Fruit fly (Drosophila melanogaster) whole organism, embryonic: Measurements from ENCODE around the gene CG9132.

Experiments
- Bteb2 ChIP-seq: fragments of 200-800 bp; sonication (Bioruptor generic); optimal IDR thresholded peaks from 2 replicates; lab custom pipeline; 2016; ENCODE audit warnings: missing biosample characterization, missing genetic modification characterization
- CG10543 ChIP-seq: fragments of 200-800 bp; sonication (Bioruptor generic); optimal IDR thresholded peaks from 3 replicates; lab custom pipeline; 2017; ENCODE audit warnings: missing biosample characterization, mild to moderate bottlenecking, missing genetic modification characterization, moderate library complexity
- CG12659 ChIP-seq: fragments of 200-800 bp; sonication (Bioruptor generic); optimal IDR thresholded peaks from 3 replicates; lab custom pipeline; 2017; ENCODE audit warnings: mild to moderate bottlenecking, missing biosample characterization, missing genetic modification reagents, missing genetic modification characterization
- CG12769 ChIP-seq: fragments of 200-800 bp; sonication (Bioruptor generic); optimal IDR thresholded peaks from 2 replicates; lab custom pipeline; 2019; ENCODE audit warnings: missing biosample characterization, mild to moderate bottlenecking, missing genetic modification characterization, moderate library complexity
- CG12942 ChIP-seq: fragments of 200-800 bp; sonication (Bioruptor generic); optimal IDR thresholded peaks from 3 replicates; lab custom pipeline; 2016; ENCODE audit warnings: missing biosample characterization, missing genetic modification characterization
- CG14860 ChIP-seq: fragments of 200-800 bp; sonication (Bioruptor generic); IDR thresholded peaks from 3 replicates; pipeline ENCODE4 v1.3.6; 2022; ENCODE audit warnings: missing biosample characterization, missing genetic modification characterization; ENCODE audit not compliant: partially characterized antibody
- CG17612 ChIP-seq: fragments of 200-800 bp; sonication (Bioruptor generic); IDR thresholded peaks from 2 replicates; pipeline ENCODE4 v1.3.6; 2022; ENCODE audit warnings: missing biosample characterization, missing genetic modification characterization
- CG1792 ChIP-seq: fragments of 200-800 bp; sonication (Bioruptor generic); optimal IDR thresholded peaks from 2 replicates; lab custom pipeline; 2016; ENCODE audit warnings: missing biosample characterization, missing genetic modification characterization
- CG2678 ChIP-seq: fragments of 200-800 bp; sonication (Bioruptor generic); optimal IDR thresholded peaks from 3 replicates; lab custom pipeline; 2019; ENCODE audit warnings: missing biosample characterization, mild to moderate bottlenecking, missing genetic modification characterization, moderate library complexity
- CG2712 ChIP-seq: fragments of 200-800 bp; optimal IDR thresholded peaks from 3 replicates; lab custom pipeline; 2019; ENCODE audit warnings: missing biosample characterization, mild to moderate bottlenecking, missing genetic modification characterization, moderate library complexity
- CG32532 ChIP-seq: fragments of 200-800 bp; sonication (Bioruptor generic); IDR thresholded peaks from 2 replicates; pipeline ENCODE4 v1.3.6; 2022; ENCODE audit warnings: missing biosample characterization, missing genetic modification characterization
- CG3281 ChIP-seq: fragments of 200-800 bp; sonication (Bioruptor generic); optimal IDR thresholded peaks from 3 replicates; lab custom pipeline; 2017; ENCODE audit warnings: missing biosample characterization, mild to moderate bottlenecking, missing genetic modification characterization
- CG3407 ChIP-seq: fragments of 200-800 bp; sonication (Bioruptor generic); optimal IDR thresholded peaks from 2 replicates; lab custom pipeline; 2018; ENCODE audit warnings: missing biosample characterization, mild to moderate bottlenecking, missing genetic modification characterization
- CG42726 ChIP-seq: fragments of 200-800 bp; sonication (Bioruptor generic); IDR thresholded peaks from 2 replicates; pipeline ENCODE4 v1.3.6; 2022; ENCODE audit warnings: missing biosample characterization, missing genetic modification characterization; ENCODE audit not compliant: partially characterized antibody
- CG6654 ChIP-seq: fragments of 200-800 bp; sonication (Bioruptor generic); optimal IDR thresholded peaks from 2 replicates; lab custom pipeline; 2017; ENCODE audit warnings: missing biosample characterization, mild to moderate bottlenecking, missing genetic modification characterization
- CG6689 ChIP-seq: fragments of 200-800 bp; sonication (Bioruptor generic); IDR thresholded peaks from 2 replicates; pipeline ENCODE4 v1.3.6; 2022; ENCODE audit warnings: missing biosample characterization, missing genetic modification characterization
- CG6765 ChIP-seq: fragments of 200-800 bp; sonication (Bioruptor generic); optimal IDR thresholded peaks from 3 replicates; lab custom pipeline; 2017; ENCODE audit warnings: missing biosample characterization, mild to moderate bottlenecking, missing genetic modification characterization
- CG6813 ChIP-seq: fragments of 200-800 bp; sonication (Bioruptor generic); optimal IDR thresholded peaks from 2 replicates; lab custom pipeline; 2017; ENCODE audit warnings: missing biosample characterization, missing genetic modification characterization, mild to moderate bottlenecking, moderate library complexity, missing genetic modification reagents
- CG7357 ChIP-seq: fragments of 200-800 bp; sonication (Bioruptor generic); IDR thresholded peaks from 3 replicates; pipeline ENCODE4 v1.3.6; 2022; ENCODE audit warnings: missing biosample characterization, missing genetic modification characterization
- CoRest ChIP-seq: fragments of 200-800 bp; sonication (Bioruptor generic); optimal IDR thresholded peaks from 3 replicates; lab custom pipeline; 2018; ENCODE audit warnings: missing biosample characterization, mild to moderate bottlenecking, missing genetic modification characterization, moderate library complexity
- Ets65A ChIP-seq: fragments of 200-800 bp; sonication (Bioruptor generic); peaks from one replicate; lab custom pipeline; 2016; ENCODE audit warnings: missing biosample characterization, missing genetic modification characterization
- HmgZ ChIP-seq: fragments of 200-800 bp; sonication (Bioruptor generic); optimal IDR thresholded peaks from 2 replicates; lab custom pipeline; 2018; ENCODE audit warnings: missing biosample characterization, mild to moderate bottlenecking, missing genetic modification characterization
- Hr3 ChIP-seq: fragments of 200-800 bp; sonication (Bioruptor generic); optimal IDR thresholded peaks from 3 replicates; lab custom pipeline; 2016; ENCODE audit warnings: missing biosample characterization, missing genetic modification characterization
- Meics ChIP-seq: fragments of 200-800 bp; sonication (Bioruptor generic); optimal IDR thresholded peaks from 2 replicates; lab custom pipeline; 2017; ENCODE audit warnings: missing biosample characterization, mild to moderate bottlenecking, missing genetic modification characterization
- Nf-YB ChIP-seq: fragments of 200-800 bp; sonication (Bioruptor generic); optimal IDR thresholded peaks from 3 replicates; lab custom pipeline; 2019; ENCODE audit warnings: missing biosample characterization, mild to moderate bottlenecking, missing genetic modification characterization, moderate library complexity
- PHDP ChIP-seq: fragments of 200-800 bp; sonication (Bioruptor generic); optimal IDR thresholded peaks from 3 replicates; lab custom pipeline; 2018; ENCODE audit warnings: missing biosample characterization, mild to moderate bottlenecking, missing genetic modification characterization, moderate library complexity
- Ptx1 ChIP-seq: fragments of 200-800 bp; sonication (Bioruptor generic); IDR thresholded peaks from 2 replicates; pipeline ENCODE4 v1.3.6; 2022; ENCODE audit warnings: missing biosample characterization, missing genetic modification characterization
- Sox102F ChIP-seq: fragments of 200-800 bp; sonication (Bioruptor generic); optimal IDR thresholded peaks from 2 replicates; lab custom pipeline; 2018; ENCODE audit warnings: missing biosample characterization, mild to moderate bottlenecking, missing genetic modification characterization, moderate library complexity
- Xrp1 ChIP-seq: fragments of 200-800 bp; sonication (Bioruptor generic); IDR thresholded peaks from 2 replicates; pipeline ENCODE4 v1.3.6; 2022; ENCODE audit warnings: missing biosample characterization, missing genetic modification characterization
- ab ChIP-seq: fragments of 200-800 bp; sonication (Bioruptor generic); optimal IDR thresholded peaks from 2 replicates; lab custom pipeline; 2016; ENCODE audit warnings: missing biosample characterization, missing genetic modification characterization
- az2 ChIP-seq: fragments of 200-800 bp; sonication (Bioruptor generic); optimal IDR thresholded peaks from 3 replicates; lab custom pipeline; 2016; ENCODE audit warnings: missing biosample characterization, missing genetic modification characterization
- bcd ChIP-seq: fragments of 200-800 bp; sonication (Bioruptor generic); optimal IDR thresholded peaks from 2 replicates; lab custom pipeline; 2017; ENCODE audit warnings: missing biosample characterization, mild to moderate bottlenecking, missing genetic modification characterization
- crp ChIP-seq, 2 experiments: fragments of 200-800 bp; sonication (Bioruptor generic); optimal IDR thresholded peaks; 2 replicates in 1 of 2; 3 replicates in 1 of 2; lab custom pipeline; 2017; ENCODE audit warnings: missing biosample characterization in 2 of 2, missing genetic modification characterization in 2 of 2, mild to moderate bottlenecking in 1 of 2, moderate library complexity in 1 of 2
- dm ChIP-seq: fragments of 200-800 bp; sonication (Bioruptor generic); optimal IDR thresholded peaks from 3 replicates; lab custom pipeline; 2016; ENCODE audit warnings: missing biosample characterization, missing genetic modification characterization
- dpn ChIP-seq, 2 experiments: fragments of 200-800 bp; sonication (Bioruptor generic); optimal IDR thresholded peaks; 3 replicates each; lab custom pipeline; 2016; ENCODE audit warnings: missing biosample characterization in 2 of 2, missing genetic modification characterization in 2 of 2
- dysf ChIP-seq: fragments of 200-800 bp; sonication (Bioruptor generic); IDR thresholded peaks from 3 replicates; pipeline ENCODE4 v1.3.6; 2022; ENCODE audit warnings: missing biosample characterization, missing genetic modification characterization
- esg ChIP-seq: fragments of 200-800 bp; sonication (Bioruptor generic); conservative IDR thresholded peaks from 2 replicates; pipeline ENCODE4 v1.3.6; 2022; ENCODE audit warnings: missing biosample characterization, missing genetic modification characterization
- gcm ChIP-seq: fragments of 200-800 bp; sonication (Bioruptor generic); optimal IDR thresholded peaks from 2 replicates; lab custom pipeline; 2019; ENCODE audit warnings: missing biosample characterization, mild to moderate bottlenecking, missing genetic modification characterization, moderate library complexity
- h ChIP-seq: fragments of >200 bp; optimal IDR thresholded peaks from 2 replicates; lab custom pipeline; 2017
- jumu ChIP-seq: fragments of 200-800 bp; sonication (Bioruptor generic); optimal IDR thresholded peaks from 3 replicates; lab custom pipeline; 2016; ENCODE audit warnings: missing biosample characterization, missing genetic modification characterization
- lmd ChIP-seq: fragments of 200-800 bp; sonication (Bioruptor generic); IDR thresholded peaks from 2 replicates; pipeline ENCODE4 v1.3.6; 2022; ENCODE audit warnings: missing biosample characterization, missing genetic modification characterization
- row ChIP-seq: fragments of 200-800 bp; sonication (Bioruptor generic); IDR thresholded peaks from 3 replicates; pipeline ENCODE4 v1.3.6; 2022; ENCODE audit warnings: missing biosample characterization, missing genetic modification characterization
- scrt ChIP-seq: fragments of 200-800 bp; sonication (Bioruptor generic); optimal IDR thresholded peaks from 2 replicates; lab custom pipeline; 2018; ENCODE audit warnings: missing biosample characterization, mild to moderate bottlenecking, missing genetic modification characterization, moderate library complexity
- seq ChIP-seq: fragments of 200-800 bp; sonication (Bioruptor generic); IDR thresholded peaks from 2 replicates; pipeline ENCODE4 v1.3.6; 2022; ENCODE audit warnings: missing biosample characterization, missing genetic modification characterization
- slp2 ChIP-seq: fragments of 200-800 bp; sonication (Bioruptor generic); optimal IDR thresholded peaks from 2 replicates; lab custom pipeline; 2016; ENCODE audit warnings: missing biosample characterization, missing genetic modification characterization
- sob ChIP-seq: fragments of 200-800 bp; sonication (Bioruptor generic); IDR thresholded peaks from 2 replicates; pipeline ENCODE4 v1.3.6; 2022; ENCODE audit warnings: missing biosample characterization, missing genetic modification characterization
- tll ChIP-seq, 2 experiments: fragments of 200-800 bp in 1 of 2; fragments of >200 bp in 1 of 2; sonication (Bioruptor generic) in 1 of 2; optimal IDR thresholded peaks; 2 replicates each; lab custom pipeline; 2017 to 2019; ENCODE audit warnings: missing biosample characterization in 2 of 2, missing genetic modification characterization in 2 of 2, mild to moderate bottlenecking in 1 of 2, moderate library complexity in 1 of 2
- ttk ChIP-seq: fragments of 200-800 bp; sonication (Bioruptor generic); IDR thresholded peaks from 2 replicates; pipeline ENCODE4 v2.1.2; 2022; ENCODE audit warnings: missing biosample characterization, missing genetic modification characterization
- twi ChIP-seq: fragments of 200-800 bp; optimal IDR thresholded peaks from 2 replicates; lab custom pipeline; 2019; ENCODE audit warnings: missing biosample characterization, mild to moderate bottlenecking, missing genetic modification characterization, moderate library complexity
- vvl ChIP-seq: fragments of 200-800 bp; sonication (Bioruptor generic); IDR thresholded peaks from 2 replicates; pipeline ENCODE4 v1.3.6; 2022; ENCODE audit warnings: missing biosample characterization, missing genetic modification characterization
- zen ChIP-seq: fragments of 200-800 bp; sonication (Bioruptor generic); optimal IDR thresholded peaks from 3 replicates; lab custom pipeline; 2018; ENCODE audit warnings: missing biosample characterization, mild to moderate bottlenecking, missing genetic modification characterization, moderate library complexity

The CG9132 gene

dm6 chrX:16834259-16834658 lies 33.7 kb upstream of the CG9132 start (continued):
- TF ChIP-seq CG2678 (tag; lab: Kevin White, UChicago): peak; percentile 67
- TF ChIP-seq Bteb2 (GFP tag; lab: Kevin White, UChicago): peak; percentile 39
- TF ChIP-seq scrt: no peak
- TF ChIP-seq CG3407: peak; percentile 8
- peak; percentile 55 for TF ChIP-seq CG6689 (GFP tag; lab: Robert Waterston, UW)
- no peak for TF ChIP-seq h (lab: Kevin White, UChicago)
- peak; percentile 57 for TF ChIP-seq row
- TF ChIP-seq dysf (GFP tag; lab: Robert Waterston, UW): peak; percentile 56; the same call in 1 of the 3 replicates
- TF ChIP-seq slp2 (GFP tag; lab: Kevin White, UChicago): no peak
- TF ChIP-seq CG6765 (GFP tag; lab: Kevin White, UChicago): no peak
- TF ChIP-seq twi: peak; percentile 9
- TF ChIP-seq CG12659: peak; percentile 54
- no peak for TF ChIP-seq CG42726
- TF ChIP-seq CG6654 (GFP tag; lab: Kevin White, UChicago): no peak
- TF ChIP-seq CG32532: peak; percentile 37; the same call in 1 of the 2 replicates
- no peak for TF ChIP-seq zen (tag; lab: Kevin White, UChicago)
- TF ChIP-seq seq (GFP tag; lab: Robert Waterston, UW): 0 out of 2 replicates have a peak, but pooled peaks have one; percentile 17
- peak; percentile 67 for TF ChIP-seq Ptx1
- peak; percentile 41 for TF ChIP-seq lmd
- TF ChIP-seq CG12942 (GFP tag; lab: Kevin White, UChicago): peak; percentile 13
- peak; percentile 29 for TF ChIP-seq CG10543 (GFP tag; lab: Kevin White, UChicago)
- TF ChIP-seq Ets65A (GFP tag; lab: Kevin White, UChicago): peak; percentile 63
- peak; percentile 42 for TF ChIP-seq gcm (GFP tag; lab: Kevin White, UChicago)
- TF ChIP-seq Sox102F (GFP tag; lab: Kevin White, UChicago): peak; percentile 53
- peak; percentile 34 for TF ChIP-seq CG3281 (GFP tag; lab: Kevin White, UChicago)
- TF ChIP-seq PHDP (tag; lab: Kevin White, UChicago): peak; percentile 68
- peak; percentile 44; the same call in 1 of the 2 replicates for TF ChIP-seq ttk
- no peak for TF ChIP-seq jumu
- TF ChIP-seq Nf-YB (GFP tag; lab: Kevin White, UChicago): no peak
- no peak for TF ChIP-seq CG1792 (GFP tag; lab: Kevin White, UChicago)
- TF ChIP-seq Hr3 (GFP tag; lab: Kevin White, UChicago): peak; percentile 15
- TF ChIP-seq CG12769: no peak
- TF ChIP-seq CG17612: no peak
- TF ChIP-seq esg (GFP tag; lab: Robert Waterston, UW): 0 out of 2 replicates have a peak, but pooled peaks have one; percentile 8
- TF ChIP-seq vvl (GFP tag; lab: Robert Waterston, UW): peak; percentile 33; the same call in 1 of the 2 replicates
- 0 out of 2 replicates have a peak, but pooled peaks have one; percentile 25 for TF ChIP-seq Xrp1 (GFP tag; lab: Robert Waterston, UW)
- no peak for TF ChIP-seq HmgZ (tag; lab: Kevin White, UChicago)
- no peak for TF ChIP-seq dm (GFP tag; lab: Kevin White, UChicago)
- no peak for TF ChIP-seq CG6813 (GFP tag; lab: Kevin White, UChicago)
- 0 out of 3 replicates have a peak, but pooled peaks have one; percentile 32 for TF ChIP-seq CG7357 (GFP tag; lab: Robert Waterston, UW)
- TF ChIP-seq dpn (GFP tag; optimal IDR thresholded peaks at IDR 0.05; lab: Kevin White, UChicago): peak; percentile 10 to 39
- TF ChIP-seq az2 (GFP tag; lab: Kevin White, UChicago): peak; percentile 34
- no peak for TF ChIP-seq sob
- TF ChIP-seq CoRest (tag; lab: Kevin White, UChicago): peak; percentile 67
- no peak for TF ChIP-seq CG14860 (GFP tag; lab: Robert Waterston, UW)
- TF ChIP-seq CG2712 (tag; lab: Kevin White, UChicago): peak; percentile 57
- no peak for TF ChIP-seq tll (GFP tag; optimal IDR thresholded peaks at IDR 0.05; lab: Kevin White, UChicago)
- no peak for TF ChIP-seq ab (GFP tag; lab: Kevin White, UChicago)
- peak; percentile 15 for TF ChIP-seq bcd (GFP tag; lab: Kevin White, UChicago)
- TF ChIP-seq Meics (GFP tag; lab: Kevin White, UChicago): peak; percentile 12
- TF ChIP-seq crp (GFP tag; optimal IDR thresholded peaks at IDR 0.05; lab: Kevin White, UChicago): no peak
